Fruit fly (Drosophila melanogaster) whole organism, prepupa: ENCODE results near the gene del.

Experiments used
- Blimp-1 ChIP-seq: fragments of 200-800 bp; sonication (Bioruptor generic); optimal IDR thresholded peaks from 3 replicates; lab custom pipeline; 2017; ENCODE audit warnings: missing biosample characterization, missing genetic modification characterization, mild to moderate bottlenecking, moderate library complexity, missing genetic modification reagents
- CG10631 ChIP-seq: fragments of 200-800 bp; sonication (Bioruptor generic); optimal IDR thresholded peaks from 2 replicates; lab custom pipeline; 2016; ENCODE audit warnings: missing biosample characterization, missing genetic modification characterization
- CG10669 ChIP-seq: fragments of 200-800 bp; sonication (Bioruptor generic); optimal IDR thresholded peaks from 3 replicates; lab custom pipeline; 2018; ENCODE audit warnings: missing biosample characterization, mild to moderate bottlenecking, missing genetic modification characterization, moderate library complexity
- CG11294 ChIP-seq: fragments of 200-800 bp; sonication (Bioruptor generic); IDR thresholded peaks from 2 replicates; pipeline ENCODE4 v1.3.6; 2022; ENCODE audit warnings: missing biosample characterization, missing genetic modification characterization
- CG11762 ChIP-seq: fragments of 200-800 bp; sonication (Bioruptor generic); optimal IDR thresholded peaks from 3 replicates; lab custom pipeline; 2016; ENCODE audit warnings: missing biosample characterization, missing genetic modification characterization; ENCODE audit not compliant: insufficient read depth
- CG15336 ChIP-seq: fragments of 200-800 bp; sonication (Bioruptor generic); IDR thresholded peaks from 2 replicates; pipeline ENCODE4 v1.3.6; 2022; ENCODE audit warnings: missing biosample characterization, missing genetic modification characterization
- CG1621 ChIP-seq: fragments of 200-800 bp; sonication (Bioruptor generic); optimal IDR thresholded peaks from 3 replicates; lab custom pipeline; 2018; ENCODE audit warnings: missing biosample characterization, mild to moderate bottlenecking, missing genetic modification characterization
- CG16779 ChIP-seq: fragments of 200-800 bp; sonication (Bioruptor generic); optimal IDR thresholded peaks from 3 replicates; lab custom pipeline; 2017; ENCODE audit warnings: missing biosample characterization, mild to moderate bottlenecking, missing genetic modification characterization
- CG31627 ChIP-seq: fragments of 200-800 bp; sonication (Bioruptor generic); optimal IDR thresholded peaks from 3 replicates; lab custom pipeline; 2016; ENCODE audit warnings: missing biosample characterization, missing genetic modification characterization
- CG34406 ChIP-seq: fragments of 200-800 bp; sonication (Bioruptor generic); optimal IDR thresholded peaks from 3 replicates; lab custom pipeline; 2016; ENCODE audit warnings: missing biosample characterization, missing genetic modification characterization
- CG4318 ChIP-seq: fragments of 200-800 bp; sonication (Bioruptor generic); optimal IDR thresholded peaks from 3 replicates; lab custom pipeline; 2017; ENCODE audit warnings: missing biosample characterization, mild to moderate bottlenecking, missing genetic modification characterization
- CG6163 ChIP-seq: fragments of 200-800 bp; sonication (Bioruptor generic); IDR thresholded peaks from 3 replicates; pipeline ENCODE4 v1.3.6; 2022; ENCODE audit warnings: missing biosample characterization, missing genetic modification characterization
- CG6276 ChIP-seq: fragments of 200-800 bp; sonication (Bioruptor generic); optimal IDR thresholded peaks from 2 replicates; lab custom pipeline; 2017; ENCODE audit warnings: missing biosample characterization, mild to moderate bottlenecking, missing genetic modification characterization
- CG6792 ChIP-seq: fragments of 200-800 bp; sonication (Bioruptor generic); optimal IDR thresholded peaks from 3 replicates; lab custom pipeline; 2016; ENCODE audit warnings: missing biosample characterization, missing genetic modification characterization
- CG6808 ChIP-seq: fragments of 200-800 bp; sonication (Bioruptor generic); optimal IDR thresholded peaks from 3 replicates; lab custom pipeline; 2017; ENCODE audit warnings: missing biosample characterization, missing genetic modification characterization, mild to moderate bottlenecking, moderate library complexity, missing genetic modification reagents
- CG8119 ChIP-seq: fragments of 200-800 bp; sonication (Bioruptor generic); IDR thresholded peaks from 3 replicates; pipeline ENCODE4 v1.3.6; 2022; ENCODE audit warnings: missing biosample characterization, missing genetic modification characterization
- CG8319 ChIP-seq: fragments of 200-800 bp; sonication (Bioruptor generic); optimal IDR thresholded peaks from 3 replicates; lab custom pipeline; 2016; ENCODE audit warnings: missing biosample characterization, missing genetic modification characterization
- CG8632 ChIP-seq: fragments of 200-800 bp; sonication (Bioruptor generic); optimal IDR thresholded peaks from 3 replicates; lab custom pipeline; 2016; ENCODE audit warnings: missing biosample characterization, missing genetic modification characterization
- CG9139 ChIP-seq: fragments of 200-800 bp; sonication (Bioruptor generic); optimal IDR thresholded peaks from 3 replicates; lab custom pipeline; 2017; ENCODE audit warnings: missing biosample characterization, mild to moderate bottlenecking, missing genetic modification characterization
- Eip75B ChIP-seq: fragments of 200-800 bp; sonication (Bioruptor generic); optimal IDR thresholded peaks from 3 replicates; lab custom pipeline; 2016; ENCODE audit warnings: missing biosample characterization, missing genetic modification characterization
- Eip78C ChIP-seq: fragments of 200-800 bp; sonication (Bioruptor generic); peaks from one replicate; lab custom pipeline; 2016; ENCODE audit warnings: missing biosample characterization, missing genetic modification characterization
- Eip93F ChIP-seq: fragments of 200-800 bp; sonication (Bioruptor generic); optimal IDR thresholded peaks from 2 replicates; lab custom pipeline; 2016; ENCODE audit warnings: missing biosample characterization, mild to moderate bottlenecking, missing genetic modification characterization
- Ets21C ChIP-seq: fragments of 200-800 bp; sonication (Bioruptor generic); optimal IDR thresholded peaks from 3 replicates; lab custom pipeline; 2016; ENCODE audit warnings: missing biosample characterization, missing genetic modification characterization
- Ets96B ChIP-seq: fragments of 200-800 bp; optimal IDR thresholded peaks from 2 replicates; lab custom pipeline; 2019; ENCODE audit warnings: missing biosample characterization, mild to moderate bottlenecking, missing genetic modification characterization, moderate library complexity
- Gug ChIP-seq: fragments of 200-800 bp; sonication (Bioruptor generic); IDR thresholded peaks from 2 replicates; pipeline ENCODE4 v1.3.6; 2022; ENCODE audit warnings: missing biosample characterization, missing genetic modification characterization
- Hr39 ChIP-seq: fragments of 200-800 bp; sonication (Bioruptor generic); optimal IDR thresholded peaks from 2 replicates; lab custom pipeline; 2016; ENCODE audit warnings: missing biosample characterization, missing genetic modification characterization
- Hr4 ChIP-seq: fragments of 200-800 bp; sonication (Bioruptor generic); optimal IDR thresholded peaks from 3 replicates; lab custom pipeline; 2016; ENCODE audit warnings: missing biosample characterization, missing genetic modification characterization
- Lpt ChIP-seq: fragments of 200-800 bp; sonication (Bioruptor generic); optimal IDR thresholded peaks from 3 replicates; lab custom pipeline; 2016; ENCODE audit warnings: missing biosample characterization, missing genetic modification characterization
- Met ChIP-seq: fragments of 200-800 bp; sonication (Bioruptor generic); optimal IDR thresholded peaks from 3 replicates; lab custom pipeline; 2016; ENCODE audit warnings: missing biosample characterization, missing genetic modification characterization
- OdsH ChIP-seq: fragments of 200-800 bp; sonication (Bioruptor generic); optimal IDR thresholded peaks from 3 replicates; lab custom pipeline; 2016; ENCODE audit warnings: missing biosample characterization, missing genetic modification characterization
- Smox ChIP-seq: fragments of 200-800 bp; sonication (Bioruptor generic); optimal IDR thresholded peaks from 3 replicates; lab custom pipeline; 2016; ENCODE audit warnings: missing biosample characterization, missing genetic modification characterization
- Sox102F ChIP-seq: fragments of 200-800 bp; sonication (Bioruptor generic); optimal IDR thresholded peaks from 2 replicates; lab custom pipeline; 2016; ENCODE audit warnings: missing biosample characterization, mild to moderate bottlenecking, missing genetic modification characterization
- Sox14 ChIP-seq: fragments of 200-800 bp; sonication (Bioruptor generic); optimal IDR thresholded peaks from 3 replicates; lab custom pipeline; 2016; ENCODE audit warnings: missing biosample characterization, missing genetic modification characterization
- achi ChIP-seq: fragments of 200-800 bp; sonication (Bioruptor generic); optimal IDR thresholded peaks from 3 replicates; lab custom pipeline; 2016; ENCODE audit warnings: missing biosample characterization, missing genetic modification characterization
- acj6 ChIP-seq: fragments of 200-800 bp; sonication (Bioruptor generic); optimal IDR thresholded peaks from 3 replicates; lab custom pipeline; 2016; ENCODE audit warnings: missing biosample characterization, missing genetic modification characterization
- cyc ChIP-seq: fragments of 200-800 bp; sonication (Bioruptor generic); optimal IDR thresholded peaks from 3 replicates; lab custom pipeline; 2016; ENCODE audit warnings: missing biosample characterization, missing genetic modification characterization
- dac ChIP-seq: fragments of 200-800 bp; sonication (Bioruptor generic); optimal IDR thresholded peaks from 2 replicates; lab custom pipeline; 2017; ENCODE audit warnings: missing biosample characterization, mild to moderate bottlenecking, missing genetic modification characterization
- dsx ChIP-seq: fragments of 200-800 bp; optimal IDR thresholded peaks from 3 replicates; lab custom pipeline; 2019; ENCODE audit warnings: missing biosample characterization, mild to moderate bottlenecking, missing genetic modification characterization, moderate library complexity; ENCODE audit not compliant: poor library complexity, severe bottlenecking
- esn ChIP-seq: fragments of 200-800 bp; sonication (Bioruptor generic); optimal IDR thresholded peaks from 2 replicates; lab custom pipeline; 2016; ENCODE audit warnings: missing biosample characterization, mild to moderate bottlenecking, missing genetic modification characterization, moderate library complexity
- fd59A ChIP-seq: fragments of 200-800 bp; sonication (Bioruptor generic); optimal IDR thresholded peaks from 2 replicates; lab custom pipeline; 2017; ENCODE audit warnings: missing biosample characterization, mild to moderate bottlenecking, missing genetic modification characterization, missing genetic modification reagents
- fd85E ChIP-seq: fragments of 200-800 bp; sonication (Bioruptor generic); optimal IDR thresholded peaks from 3 replicates; lab custom pipeline; 2016; ENCODE audit warnings: missing biosample characterization, missing genetic modification characterization
- fkh ChIP-seq: fragments of 200-800 bp; sonication (Bioruptor generic); optimal IDR thresholded peaks from 3 replicates; lab custom pipeline; 2017; ENCODE audit warnings: missing biosample characterization, mild to moderate bottlenecking, missing genetic modification characterization, moderate library complexity
- lz ChIP-seq: fragments of 200-800 bp; sonication (Bioruptor generic); optimal IDR thresholded peaks from 3 replicates; lab custom pipeline; 2016; ENCODE audit warnings: missing biosample characterization, missing genetic modification characterization
- pdm3 ChIP-seq: fragments of 200-800 bp; sonication (Bioruptor generic); optimal IDR thresholded peaks from 3 replicates; lab custom pipeline; 2016; ENCODE audit warnings: missing biosample characterization, missing genetic modification characterization
- salr ChIP-seq, 2 experiments: fragments of 200-800 bp; sonication (Bioruptor generic); optimal IDR thresholded peaks; 3 replicates each; lab custom pipeline; 2016 to 2018; ENCODE audit warnings: missing biosample characterization in 2 of 2, missing genetic modification characterization in 2 of 2, mild to moderate bottlenecking in 1 of 2
- spab ChIP-seq: fragments of 200-800 bp; sonication (Bioruptor generic); optimal IDR thresholded peaks from 2 replicates; lab custom pipeline; 2017; ENCODE audit warnings: missing biosample characterization, mild to moderate bottlenecking, missing genetic modification characterization, missing genetic modification reagents
- svp ChIP-seq: fragments of 200-800 bp; sonication (Bioruptor generic); peaks from one replicate; lab custom pipeline; 2016; ENCODE audit warnings: missing biosample characterization, missing genetic modification characterization
- topi ChIP-seq: fragments of 200-800 bp; sonication (Bioruptor generic); optimal IDR thresholded peaks from 3 replicates; lab custom pipeline; 2016; ENCODE audit warnings: missing biosample characterization, missing genetic modification characterization
- vri ChIP-seq: fragments of 200-800 bp; sonication (Bioruptor generic); optimal IDR thresholded peaks from 3 replicates; lab custom pipeline; 2016; ENCODE audit warnings: missing biosample characterization, mild to moderate bottlenecking, missing genetic modification characterization

Gene del

DNA sequence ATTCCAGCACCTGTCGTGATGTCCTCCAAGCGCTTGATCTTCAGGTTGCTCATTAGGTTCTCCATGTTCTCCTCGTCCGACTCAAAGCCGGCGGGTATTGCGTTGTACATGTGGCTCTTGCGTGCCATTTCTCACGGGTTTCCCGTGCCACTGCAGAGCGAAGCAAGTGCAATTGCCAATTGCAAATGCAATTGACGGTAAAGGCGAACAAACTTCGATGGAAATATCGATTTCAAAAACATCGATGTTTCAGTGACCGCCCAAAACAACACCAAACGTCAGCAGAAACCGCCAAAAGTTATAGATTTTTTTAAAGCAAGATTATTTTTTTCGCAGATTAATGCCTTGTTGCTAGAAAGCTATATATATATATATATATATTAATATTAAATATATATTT lies 14.5 kb upstream of the del start, which contains the start of gene Nbr:
TSS of gene Nbr (minus strand) at position 209 of the 400 bp plus-strand sequence.
- no peak for TF ChIP-seq CG31627 (GFP tag; lab: Kevin White, UChicago)
- TF ChIP-seq Gug (GFP tag; lab: Robert Waterston, UW) = no peak
- no peak for TF ChIP-seq CG9139 (GFP tag; lab: Kevin White, UChicago)
- 0 out of 3 replicates have a peak, but pooled peaks have one; percentile 14 for TF ChIP-seq CG6163 (GFP tag; lab: Robert Waterston, UW)

DNA sequence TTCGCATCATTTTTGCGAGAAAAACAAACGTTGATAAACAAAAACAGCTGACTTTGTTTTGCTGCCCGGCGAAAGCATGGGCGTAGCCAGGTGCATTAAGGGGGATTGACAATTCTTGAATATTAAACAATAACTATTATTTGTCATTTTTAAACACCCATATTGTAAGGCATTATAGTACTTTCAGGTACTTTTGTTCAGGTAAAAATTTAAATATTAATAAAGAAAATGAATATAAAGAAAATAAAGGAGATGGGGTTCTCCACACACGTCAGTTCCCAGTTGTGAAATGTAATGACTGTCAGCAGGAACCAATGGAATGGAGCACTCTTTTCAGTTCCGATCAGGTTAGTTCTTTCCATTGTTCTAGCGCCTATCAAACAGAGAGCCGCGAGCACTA lies 10.2 kb upstream of the del start, which contains the start of the genes Coq3 and Pld3:
TSS of gene Coq3 (minus strand) at position 58 of the 400 bp plus-strand sequence.
TSS of gene Pld3 (plus strand) at position 294 of the 400 bp plus-strand sequence.
- TF ChIP-seq Gug (GFP tag; lab: Robert Waterston, UW) (peak; percentile 88), cyc (GFP tag; lab: Kevin White, UChicago) (peak; percentile 93), acj6 (GFP tag; lab: Kevin White, UChicago) (peak; percentile 97), dsx (GFP tag; lab: Kevin White, UChicago) (peak; percentile 88), dac (GFP tag; lab: Kevin White, UChicago) (peak; percentile 87), CG8632 (peak; percentile 95), Eip78C (GFP tag; lab: Kevin White, UChicago) (peak; percentile 99), CG1621 (peak; percentile 87), Met (GFP tag; lab: Kevin White, UChicago) (peak; percentile 94), esn (GFP tag; lab: Kevin White, UChicago) (peak; percentile 97), Eip93F (GFP tag; lab: Kevin White, UChicago) (peak; percentile 93), Sox102F (GFP tag; lab: Kevin White, UChicago) (peak; percentile 96), CG9139 (GFP tag; lab: Kevin White, UChicago) (peak; percentile 80), lz (GFP tag; lab: Kevin White, UChicago) (peak; percentile 94), CG31627 (GFP tag; lab: Kevin White, UChicago) (peak; percentile 94), CG6276 (GFP tag; lab: Kevin White, UChicago) (no peak), CG6163 (GFP tag; lab: Robert Waterston, UW) (peak; percentile 94), Smox (GFP tag; lab: Kevin White, UChicago) (peak; percentile 95), topi (GFP tag; lab: Kevin White, UChicago) (peak; percentile 94), achi (GFP tag; lab: Kevin White, UChicago) (peak; percentile 98), fd59A (GFP tag; lab: Kevin White, UChicago) (peak; percentile 82), Eip75B (GFP tag; lab: Kevin White, UChicago) (peak; percentile 94), pdm3 (GFP tag; lab: Kevin White, UChicago) (peak; percentile 95), fd85E (GFP tag; lab: Kevin White, UChicago) (peak; percentile 74), Lpt (peak; percentile 91), fkh (GFP tag; lab: Kevin White, UChicago) (peak; percentile 80), Ets21C (GFP tag; lab: Kevin White, UChicago) (peak; percentile 90), CG16779 (no peak), CG10631 (GFP tag; lab: Kevin White, UChicago) (peak; percentile 96), svp (no peak), CG34406 (GFP tag; lab: Kevin White, UChicago) (peak; percentile 95), Blimp-1 (GFP tag; lab: Kevin White, UChicago) (peak; percentile 76), CG11294 (peak; percentile 86), Ets96B (tag; lab: Kevin White, UChicago) (peak; percentile 91), CG11762 (GFP tag; lab: Kevin White, UChicago) (peak; percentile 92), CG15336 (GFP tag; lab: Robert Waterston, UW) (peak; percentile 88), salr (GFP tag; optimal IDR thresholded peaks at IDR 0.05; lab: Kevin White, UChicago) (peak; percentile 82 to 91), spab (GFP tag; lab: Kevin White, UChicago) (peak; percentile 82), CG6808 (peak; percentile 89), Hr39 (GFP tag; lab: Kevin White, UChicago) (peak; percentile 94), CG6792 (GFP tag; lab: Kevin White, UChicago) (peak; percentile 94), CG4318 (GFP tag; lab: Kevin White, UChicago) (peak; percentile 85), CG8119 (GFP tag; lab: Robert Waterston, UW) (peak; percentile 88; the same call in 2 of the 3 replicates), Hr4 (peak; percentile 93), vri (GFP tag; lab: Kevin White, UChicago) (peak; percentile 94), Sox14 (GFP tag; lab: Kevin White, UChicago) (peak; percentile 96), CG8319 (peak; percentile 90), CG10669 (GFP tag; lab: Kevin White, UChicago) (peak; percentile 89), OdsH (GFP tag; lab: Kevin White, UChicago) (peak; percentile 97)
